Worm (Caenorhabditis elegans): ENCODE measurements around the gene F13A7.12.

F13A7.12 gene

ce11 chrV:16367575-16367974 lies 28.3 kb upstream of the F13A7.12 start, which contains the start of gene W08G11.3:
Gene W08G11.3, plus strand, starts transcription at chrV:16367681.
- TF ChIP-seq nhr-12 (tag; optimal IDR thresholded peaks at IDR 0.05) (no peak), mdl-1 (tag; optimal IDR thresholded peaks at IDR 0.05) (no peak), elt-3 (tag; optimal IDR thresholded peaks at IDR 0.05) (no peak), hlh-17 (GFP tag; optimal IDR thresholded peaks at IDR 0.05; ENCODE audit: borderline replicate concordance) (no peak), nhr-71 (tag; optimal IDR thresholded peaks at IDR 0.05) (peak; percentile 2), hlh-4 (tag; optimal IDR thresholded peaks at IDR 0.05) (no peak), zag-1 (tag; optimal IDR thresholded peaks at IDR 0.05) (no peak), ceh-82 (tag; optimal IDR thresholded peaks at IDR 0.05) (peak in 1 of 3 experiments; percentile 2), snpc-4 (tag; optimal IDR thresholded peaks at IDR 0.05) (no peak), aly-2 (tag; optimal IDR thresholded peaks at IDR 0.05) (peak; percentile 40), ceh-8 (GFP tag; optimal IDR thresholded peaks at IDR 0.05) (no peak)

- TF ChIP-seq efl-1 (optimal IDR thresholded peaks at IDR 0.05) (no peak), efl-1 (GFP tag; optimal IDR thresholded peaks at IDR 0.05 in 1 of 2) (peak in 1 of 2 experiments; percentile 55), elt-2 (tag; optimal IDR thresholded peaks at IDR 0.05) (no peak), dsc-1 (tag; optimal IDR thresholded peaks at IDR 0.05) (no peak), unc-130 (tag; optimal IDR thresholded peaks at IDR 0.05) (no peak), egl-27 (tag; optimal IDR thresholded peaks at IDR 0.05) (no peak), fkh-4 (tag; optimal IDR thresholded peaks at IDR 0.05; ENCODE audit: borderline replicate concordance) (no peak)
Measured at ce11 chrV:16368143-16368542, 27.7 kb upstream of the F13A7.12 start.

ce11 chrV:16370039-16370438 lies 25.8 kb upstream of the F13A7.12 start:
- TF ChIP-seq hpl-2 (GFP tag; optimal IDR thresholded peaks at IDR 0.05) (no peak), swsn-7 (tag; optimal IDR thresholded peaks at IDR 0.05) (peak; percentile 76), nhr-47 (tag; optimal IDR thresholded peaks at IDR 0.05) (peak; percentile 83), nhr-90 (tag; optimal IDR thresholded peaks at IDR 0.05; ENCODE audit: poor library complexity) (peak; percentile 88), tlp-1 (tag; optimal IDR thresholded peaks at IDR 0.05) (no peak), snpc-4 (tag; optimal IDR thresholded peaks at IDR 0.05) (peak; percentile 62), xbp-1 (tag; optimal IDR thresholded peaks at IDR 0.05) (peak; percentile 47), Y116A8C.19 (tag; optimal IDR thresholded peaks at IDR 0.05; ENCODE audit: borderline replicate concordance) (no peak), ceh-88 (GFP tag; IDR thresholded peaks at IDR 0.05) (no peak), elt-2 (tag; optimal IDR thresholded peaks at IDR 0.05) (peak; percentile 53), sox-4 (tag; optimal IDR thresholded peaks at IDR 0.05) (no peak), isw-1 (GFP tag; IDR thresholded peaks at IDR 0.05) (peak; percentile 7; the same call in 1 of the 2 replicates), dpl-1 (GFP tag; optimal IDR thresholded peaks at IDR 0.05) (peak; percentile 18 to 55 (median 47)), nhr-84 (tag; optimal IDR thresholded peaks at IDR 0.05) (no peak), hlh-4 (tag; optimal IDR thresholded peaks at IDR 0.05) (no peak), blmp-1 (tag; optimal IDR thresholded peaks at IDR 0.05) (peak; percentile 3), snu-23 (GFP tag; optimal IDR thresholded peaks at IDR 0.05) (peak; percentile 81), aha-1 (tag; optimal IDR thresholded peaks at IDR 0.05) (no peak), lin-35 (GFP tag; optimal IDR thresholded peaks at IDR 0.05) (peak; percentile 61 to 86), nhr-11 (tag; optimal IDR thresholded peaks at IDR 0.05) (no peak), sup-37 (GFP tag; optimal IDR thresholded peaks at IDR 0.05) (peak; percentile 18), ceh-8 (GFP tag; optimal IDR thresholded peaks at IDR 0.05) (peak; percentile 34), mef-2 (tag; optimal IDR thresholded peaks at IDR 0.05) (no peak), unc-86 (tag; optimal IDR thresholded peaks at IDR 0.05) (no peak), nhr-28 (tag; optimal IDR thresholded peaks at IDR 0.05) (no peak), fkh-4 (tag; optimal IDR thresholded peaks at IDR 0.05; ENCODE audit: borderline replicate concordance) (no peak), ama-1 (optimal IDR thresholded peaks at IDR 0.05) (no peak), hlh-17 (GFP tag; optimal IDR thresholded peaks at IDR 0.05; ENCODE audit: borderline replicate concordance) (no peak), C04F5.9 (tag; optimal IDR thresholded peaks at IDR 0.05) (peak; percentile 20), lin-39 (tag; optimal IDR thresholded peaks at IDR 0.05) (peak; percentile 12), C34B4.2 (tag; optimal IDR thresholded peaks at IDR 0.05) (no peak), ztf-11 (tag; optimal IDR thresholded peaks at IDR 0.05) (peak in 1 of 2 experiments; percentile 50), unc-30 (tag; optimal IDR thresholded peaks at IDR 0.05) (no peak), sptf-1 (tag; optimal IDR thresholded peaks at IDR 0.05) (no peak), irx-1 (tag; optimal IDR thresholded peaks at IDR 0.05) (peak; percentile 65), mep-1 (tag; optimal IDR thresholded peaks at IDR 0.05) (peak; percentile 73), unc-130 (tag; optimal IDR thresholded peaks at IDR 0.05) (peak; percentile 53), mdl-1 (tag; optimal IDR thresholded peaks at IDR 0.05) (peak in 1 of 2 experiments; percentile 63), tbx-2 (tag; optimal IDR thresholded peaks at IDR 0.05) (peak; percentile 74)

Data from whole organism, L1 larva.